Fruit fly (Drosophila melanogaster): ENCODE results near the gene dnc.

DNA sequence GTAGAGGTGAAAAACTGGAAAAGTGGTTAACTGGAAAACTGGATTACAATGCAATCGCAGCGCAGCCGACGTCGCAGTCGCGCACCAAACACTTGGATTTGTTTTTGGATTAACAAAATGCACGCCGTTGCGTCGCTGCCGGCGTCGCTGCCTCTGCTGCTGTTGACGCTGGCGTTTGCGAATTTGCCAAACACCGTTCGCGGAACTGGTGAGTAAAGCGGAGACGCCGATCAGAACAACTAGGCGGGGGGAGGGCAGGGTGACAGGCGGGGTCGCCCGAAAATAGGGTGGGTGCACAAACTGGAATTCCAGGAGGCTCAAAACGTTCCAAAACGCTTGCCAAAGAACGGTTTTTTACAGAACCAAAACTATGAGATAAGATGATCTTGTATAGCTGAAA is 40.6 kb upstream of the dnc start:
- no peak for TF ChIP-seq rgr (GFP tag; optimal IDR thresholded peaks at IDR 0.05)
- no peak for TF ChIP-seq Dfd (GFP tag; optimal IDR thresholded peaks at IDR 0.05)
- peak; percentile 77 for TF ChIP-seq psq (GFP tag; optimal IDR thresholded peaks at IDR 0.05)
- TF ChIP-seq pan (optimal IDR thresholded peaks at IDR 0.05) = no peak
- TF ChIP-seq usp (GFP tag; optimal IDR thresholded peaks at IDR 0.05) = no peak
- TF ChIP-seq CG32264 (GFP tag; optimal IDR thresholded peaks at IDR 0.05) = no peak
- TF ChIP-seq Hnf4 (GFP tag; optimal IDR thresholded peaks at IDR 0.05) = no peak
- no peak for TF ChIP-seq sv (GFP tag; optimal IDR thresholded peaks at IDR 0.05)
- no peak for TF ChIP-seq fru (GFP tag; optimal IDR thresholded peaks at IDR 0.05)
- TF ChIP-seq Hr78 (GFP tag; optimal IDR thresholded peaks at IDR 0.05) = no peak
- no peak for TF ChIP-seq lola (GFP tag; optimal IDR thresholded peaks at IDR 0.05)
- TF ChIP-seq CG9705 (GFP tag; optimal IDR thresholded peaks at IDR 0.05) = no peak
- no peak for TF ChIP-seq Rel (GFP tag; optimal IDR thresholded peaks at IDR 0.05)
- TF ChIP-seq Rel (tag; optimal IDR thresholded peaks at IDR 0.05) = no peak

Data from whole organism, wandering third instar larva.